Worm (Caenorhabditis elegans): ENCODE data around the gene Y116A8C.33.
A peak's percentile ranks its signal among the peaks of the same experiment; 100 is the strongest.

Y116A8C.33 gene

ce11 chrIV:17118585-17118984 is 6.7 kb downstream of the Y116A8C.33 start, which contains the start of gene uaf-2 (continued):
- TF ChIP-seq bed-2 (GFP tag; IDR thresholded peaks at IDR 0.05) = no peak
- TF ChIP-seq ceh-40 (GFP tag; IDR thresholded peaks at IDR 0.05) = no peak
- TF ChIP-seq F23B12.7 (tag; optimal IDR thresholded peaks at IDR 0.05; ENCODE audit: insufficient read depth) = peak; percentile 38
- no peak for TF ChIP-seq tlf-1 (GFP tag; optimal IDR thresholded peaks at IDR 0.05)
- TF ChIP-seq lsy-27 (tag; optimal IDR thresholded peaks at IDR 0.05; ENCODE audit: borderline replicate concordance, insufficient read depth) = no peak
- no peak for TF ChIP-seq tbx-9 (tag; optimal IDR thresholded peaks at IDR 0.05; ENCODE audit: borderline replicate concordance)
- peak; percentile 4 for TF ChIP-seq snpc-1.3 (tag; optimal IDR thresholded peaks at IDR 0.05; ENCODE audit: insufficient read depth)
- no peak for TF ChIP-seq rcor-1 (GFP tag; IDR thresholded peaks at IDR 0.05)
- TF ChIP-seq ztf-26 (tag; optimal IDR thresholded peaks at IDR 0.05) = no peak
- no peak for TF ChIP-seq ztf-22 (GFP tag; optimal IDR thresholded peaks at IDR 0.05)
- no peak for TF ChIP-seq cebp-2 (GFP tag; IDR thresholded peaks at IDR 0.05)
- TF ChIP-seq hmg-1.2 (GFP tag; IDR thresholded peaks at IDR 0.05) = 0 out of 2 replicates have a peak, but pooled peaks have one; percentile 21
- TF ChIP-seq ekl-4 (GFP tag; IDR thresholded peaks at IDR 0.05) = no peak
- no peak for TF ChIP-seq tbp1 (GFP tag; optimal IDR thresholded peaks at IDR 0.05)
- TF ChIP-seq fkh-3 (tag; optimal IDR thresholded peaks at IDR 0.05) = no peak

- TF ChIP-seq lsy-27 (tag; optimal IDR thresholded peaks at IDR 0.05; ENCODE audit: borderline replicate concordance, insufficient read depth) = no peak
- peak; percentile 70; the same call in 1 of the 2 replicates for TF ChIP-seq zfh-2 (GFP tag; conservative IDR thresholded peaks at IDR 0.05)
- no peak for TF ChIP-seq nhr-27 (tag; optimal IDR thresholded peaks at IDR 0.05)
- no peak for TF ChIP-seq snpc-4 (GFP tag; optimal IDR thresholded peaks at IDR 0.05)
- peak in 1 of 4 experiments; percentile 57 for TF ChIP-seq snpc-4 (tag; optimal IDR thresholded peaks at IDR 0.05)
- TF ChIP-seq madf-3 (GFP tag; IDR thresholded peaks at IDR 0.05) = peak; percentile 94
- TF ChIP-seq ztf-28 (GFP tag; IDR thresholded peaks at IDR 0.05) = 0 out of 2 replicates have a peak, but pooled peaks have one; percentile 5
- 0 out of 2 replicates have a peak, but pooled peaks have one; percentile 16 for TF ChIP-seq F33H1.4 (GFP tag; IDR thresholded peaks at IDR 0.05)
- no peak for TF ChIP-seq Y67H2A.10 (GFP tag; conservative IDR thresholded peaks at IDR 0.05)
- no peak for TF ChIP-seq aptf-3 (GFP tag; IDR thresholded peaks at IDR 0.05)
- 0 out of 2 replicates have a peak, but pooled peaks have one; percentile 31 for TF ChIP-seq mcd-1 (GFP tag; IDR thresholded peaks at IDR 0.05)
- peak; percentile 6; the same call in 1 of the 2 replicates for TF ChIP-seq C17E4.6 (GFP tag; IDR thresholded peaks at IDR 0.05)
- peak; percentile 7 for TF ChIP-seq F49E8.2 (tag; optimal IDR thresholded peaks at IDR 0.05; ENCODE audit: insufficient read depth)
- peak; percentile 46; the same call in 1 of the 2 replicates for TF ChIP-seq dox-1 (GFP tag; IDR thresholded peaks at IDR 0.05)
- TF ChIP-seq F57A8.1 (GFP tag; optimal IDR thresholded peaks at IDR 0.05) = no peak
- TF ChIP-seq egrh-3 (GFP tag; IDR thresholded peaks at IDR 0.05) = peak; percentile 83; the same call in 1 of the 2 replicates
- peak in 1 of 2 experiments; percentile 8 for TF ChIP-seq rec-8 (tag; optimal IDR thresholded peaks at IDR 0.05)
- TF ChIP-seq attf-6 (GFP tag; IDR thresholded peaks at IDR 0.05) = peak; percentile 62; the same call in 1 of the 2 replicates
Observed at ce11 chrIV:17118987-17119732, 7.2 kb downstream of the Y116A8C.33 start, which contains the start of gene itsn-1. TSS of gene itsn-1 (plus strand) at chrIV:17119682.

- TF ChIP-seq tbp1 (GFP tag; optimal IDR thresholded peaks at IDR 0.05) (no peak), pbrm-1 (GFP tag; IDR thresholded peaks at IDR 0.05) (no peak), bed-1 (GFP tag; IDR thresholded peaks at IDR 0.05) (no peak), ztf-3 (GFP tag; optimal IDR thresholded peaks at IDR 0.05) (no peak), ztf-28 (GFP tag; IDR thresholded peaks at IDR 0.05) (no peak)
Observed at ce11 chrIV:17121058-17121773, 9.3 kb downstream of the Y116A8C.33 start.
